Fruit fly (Drosophila melanogaster) whole organism: ENCODE results near the gene CG10038.

ENCODE experiments used
- psq ChIP-seq: fragments of >200 bp; optimal IDR thresholded peaks from 2 replicates; lab custom pipeline; 2017
- usp ChIP-seq: fragments of >200 bp; optimal IDR thresholded peaks from 2 replicates; lab custom pipeline; 2017; ENCODE audit warnings: missing biosample characterization, missing genetic modification characterization, mixed read lengths

DNA sequence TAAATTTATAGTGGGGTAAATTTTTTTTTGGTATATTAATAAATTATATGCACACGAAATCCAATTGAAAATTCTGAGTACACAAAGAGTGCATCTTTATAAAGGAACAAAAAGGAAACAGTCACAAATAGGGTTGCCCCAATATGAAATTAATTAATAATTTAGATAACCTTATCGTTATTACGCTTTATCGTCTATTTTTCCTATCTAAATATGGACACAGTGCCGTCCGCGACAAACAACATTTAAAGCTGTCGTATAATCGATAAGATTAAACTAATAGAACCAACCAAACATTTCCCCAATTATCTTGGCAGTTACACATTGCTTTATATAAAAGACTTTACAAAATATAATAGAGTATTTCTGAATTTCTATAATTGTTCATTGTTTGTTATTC lies 47.6 kb upstream of the CG10038 start:
- TF ChIP-seq psq (lab: Kevin White, UChicago) (no peak), usp (GFP tag; lab: Kevin White, UChicago) (no peak)
